Fruit fly (Drosophila melanogaster): ENCODE measurements around the gene tsl.

- TF ChIP-seq CG8478 (optimal IDR thresholded peaks at IDR 0.05), result no peak
- no peak for TF ChIP-seq CTCF (optimal IDR thresholded peaks at IDR 0.05)
Measured at dm6 chr3R:21790392-21790791, 8.1 kb upstream of the tsl start.

Measured in S2 (cell line).